Worm (Caenorhabditis elegans) whole organism, late embryonic: ENCODE results near the gene srh-290.

Experiments used
- C38D4.7 ChIP-seq: fragments of 200-800 bp; sonication (Bioruptor generic); optimal IDR thresholded peaks from 2 replicates; lab custom pipeline; 2018; ENCODE audit warnings: mild to moderate bottlenecking, missing genetic modification characterization, moderate library complexity, missing compliant biosample characterization
- F13H6.1 ChIP-seq: sonication (generic microtip); optimal IDR thresholded peaks from 2 replicates; lab custom pipeline; 2016; ENCODE audit warnings: missing genetic modification characterization, missing compliant biosample characterization
- K09A11.1 ChIP-seq: sonication (generic microtip); optimal IDR thresholded peaks from 2 replicates; lab custom pipeline; 2017; ENCODE audit warnings: antibody characterized with exemption, mild to moderate bottlenecking, missing genetic modification characterization, missing compliant biosample characterization; ENCODE audit not compliant: insufficient read depth
- Y22D7AL.16 ChIP-seq: sonication (generic microtip); optimal IDR thresholded peaks from 2 replicates; lab custom pipeline; 2016; ENCODE audit warnings: missing genetic modification characterization, missing compliant biosample characterization
- ama-1 ChIP-seq: fragments of 150-350 bp; optimal IDR thresholded peaks from 2 replicates; lab custom pipeline; 2014
- ceh-18 ChIP-seq: sonication (generic microtip); optimal IDR thresholded peaks from 2 replicates; lab custom pipeline; 2016; ENCODE audit warnings: missing genetic modification characterization, missing compliant biosample characterization
- ceh-19 ChIP-seq: fragments of 200-800 bp; sonication (Bioruptor generic); optimal IDR thresholded peaks from 2 replicates; lab custom pipeline; 2018; ENCODE audit warnings: mild to moderate bottlenecking, missing genetic modification characterization, missing compliant biosample characterization
- ceh-2 ChIP-seq: sonication (generic microtip); optimal IDR thresholded peaks from 2 replicates; lab custom pipeline; 2016; ENCODE audit warnings: missing genotype, missing genetic modification characterization, missing compliant biosample characterization
- ceh-22 ChIP-seq: sonication (generic microtip); optimal IDR thresholded peaks from 2 replicates; lab custom pipeline; 2017; ENCODE audit warnings: missing biosample characterization, missing genetic modification characterization
- ceh-24 ChIP-seq: sonication (generic microtip); optimal IDR thresholded peaks from 2 replicates; lab custom pipeline; 2016; ENCODE audit warnings: mild to moderate bottlenecking, missing genetic modification characterization, missing compliant biosample characterization
- ceh-30 ChIP-seq: fragments of 150-350 bp; optimal IDR thresholded peaks from 2 replicates; lab custom pipeline; 2014; ENCODE audit warnings: missing biosample characterization, missing genetic modification characterization
- ceh-31 ChIP-seq: sonication (generic microtip); optimal IDR thresholded peaks from 2 replicates; lab custom pipeline; 2016; ENCODE audit warnings: missing genetic modification characterization, missing compliant biosample characterization
- ceh-34 ChIP-seq: sonication (generic microtip); optimal IDR thresholded peaks from 2 replicates; lab custom pipeline; 2016; ENCODE audit warnings: mild to moderate bottlenecking, missing genetic modification characterization, missing compliant biosample characterization
- ceh-45 ChIP-seq: fragments of 200-800 bp; sonication (Bioruptor generic); IDR thresholded peaks from 2 replicates; pipeline ENCODE4 v1.3.6; 2022; ENCODE audit warnings: missing genetic modification reagents, missing genetic modification characterization, missing compliant biosample characterization
- ceh-6 ChIP-seq: fragments of 200-800 bp; sonication (Bioruptor generic); optimal IDR thresholded peaks from 2 replicates; lab custom pipeline; 2018; ENCODE audit warnings: mild to moderate bottlenecking, missing genetic modification characterization, missing compliant biosample characterization
- che-1 ChIP-seq: sonication (generic microtip); optimal IDR thresholded peaks from 2 replicates; lab custom pipeline; 2016; ENCODE audit warnings: mild to moderate bottlenecking, missing genetic modification characterization, missing compliant biosample characterization
- dve-1 ChIP-seq: sonication (generic microtip); optimal IDR thresholded peaks from 2 replicates; lab custom pipeline; 2017; ENCODE audit warnings: antibody characterized with exemption, mild to moderate bottlenecking, missing genetic modification characterization, missing compliant biosample characterization
- elt-4 ChIP-seq: sonication (generic microtip); optimal IDR thresholded peaks from 2 replicates; lab custom pipeline; 2016; ENCODE audit warnings: missing genetic modification characterization, missing compliant biosample characterization
- eyg-1 ChIP-seq: sonication (generic microtip); optimal IDR thresholded peaks from 2 replicates; lab custom pipeline; 2016; ENCODE audit warnings: missing genotype, missing genetic modification characterization, missing compliant biosample characterization
- fax-1 ChIP-seq: sonication (generic microtip); optimal IDR thresholded peaks from 2 replicates; lab custom pipeline; 2016; ENCODE audit warnings: missing genotype, missing genetic modification characterization, missing compliant biosample characterization
- fkh-6 ChIP-seq: sonication (generic microtip); optimal IDR thresholded peaks from 2 replicates; lab custom pipeline; 2016; ENCODE audit warnings: missing genetic modification characterization, missing compliant biosample characterization
- hlh-15 ChIP-seq: sonication (generic microtip); optimal IDR thresholded peaks from 2 replicates; lab custom pipeline; 2016; ENCODE audit warnings: missing genetic modification characterization, missing compliant biosample characterization
- hlh-30 ChIP-seq: sonication (generic microtip); optimal IDR thresholded peaks from 2 replicates; lab custom pipeline; 2017; ENCODE audit warnings: antibody characterized with exemption, missing genetic modification characterization, missing compliant biosample characterization; ENCODE audit not compliant: insufficient read depth
- hlh-8 ChIP-seq: sonication (generic microtip); optimal IDR thresholded peaks from 2 replicates; lab custom pipeline; 2016; ENCODE audit warnings: missing genotype, missing genetic modification characterization, missing compliant biosample characterization
- madf-2 ChIP-seq: sonication (generic microtip); optimal IDR thresholded peaks from 2 replicates; lab custom pipeline; 2017; ENCODE audit warnings: missing genetic modification characterization, missing compliant biosample characterization
- nhr-11 ChIP-seq: fragments of 150-350 bp; optimal IDR thresholded peaks from 2 replicates; lab custom pipeline; 2014; ENCODE audit warnings: missing biosample characterization, missing genetic modification characterization
- nhr-232 ChIP-seq: sonication (generic microtip); optimal IDR thresholded peaks from 2 replicates; lab custom pipeline; 2016; ENCODE audit warnings: missing genetic modification characterization, missing compliant biosample characterization
- npax-4 ChIP-seq: sonication (generic microtip); optimal IDR thresholded peaks from 2 replicates; lab custom pipeline; 2016; ENCODE audit warnings: missing genetic modification characterization, missing compliant biosample characterization
- pha-2 ChIP-seq: sonication (generic microtip); optimal IDR thresholded peaks from 2 replicates; lab custom pipeline; 2017; ENCODE audit warnings: mild to moderate bottlenecking, missing genetic modification characterization, missing compliant biosample characterization
- pha-4 ChIP-seq: fragments of 150-350 bp; optimal IDR thresholded peaks from 2 replicates; lab custom pipeline; 2018; ENCODE audit warnings: missing biosample characterization, missing genetic modification reagents, missing genetic modification characterization
- pros-1 ChIP-seq: fragments of 150-350 bp; optimal IDR thresholded peaks from 2 replicates; lab custom pipeline; 2014; ENCODE audit warnings: missing biosample characterization, missing genetic modification reagents, missing genetic modification characterization
- sdc-2 ChIP-seq: sonication (generic microtip); optimal IDR thresholded peaks from 2 replicates; lab custom pipeline; 2016; ENCODE audit warnings: missing genotype, missing genetic modification characterization, missing compliant biosample characterization
- syd-9 ChIP-seq: sonication (generic microtip); optimal IDR thresholded peaks from 2 replicates; lab custom pipeline; 2016; ENCODE audit warnings: mild to moderate bottlenecking, missing genetic modification characterization, moderate library complexity, missing compliant biosample characterization
- tbx-2 ChIP-seq: sonication (generic microtip); optimal IDR thresholded peaks from 2 replicates; lab custom pipeline; 2016; ENCODE audit warnings: missing genetic modification characterization, missing compliant biosample characterization
- tbx-7 ChIP-seq: sonication (generic microtip); optimal IDR thresholded peaks from 2 replicates; lab custom pipeline; 2016; ENCODE audit warnings: missing genotype, missing genetic modification characterization, missing compliant biosample characterization
- ttx-3 ChIP-seq: sonication (generic microtip); optimal IDR thresholded peaks from 2 replicates; lab custom pipeline; 2016; ENCODE audit warnings: missing genetic modification reagents, missing genetic modification characterization, missing compliant biosample characterization
- unc-3 ChIP-seq, 2 experiments: fragments of 200-800 bp in 1 of 2; sonication (Bioruptor generic) in 1 of 2; sonication (generic microtip) in 1 of 2; conservative IDR thresholded peaks in 1 of 2; optimal IDR thresholded peaks in 1 of 2; 2 replicates each; pipeline versions ENCODE4 v1.3.6 to Lab custom; 2016 to 2022; ENCODE audit warnings: missing compliant biosample characterization in 2 of 2, missing genetic modification characterization in 2 of 2, missing genetic modification reagents in 1 of 2
- zip-5 ChIP-seq: sonication (generic microtip); optimal IDR thresholded peaks from 2 replicates; lab custom pipeline; 2016; ENCODE audit warnings: missing genetic modification characterization, missing compliant biosample characterization
- ztf-16 ChIP-seq: sonication (generic microtip); optimal IDR thresholded peaks from 2 replicates; lab custom pipeline; 2017; ENCODE audit warnings: missing genetic modification characterization, missing compliant biosample characterization

Gene srh-290

ce11 chrV:17818567-17818966 lies 28.3 kb downstream of the srh-290 start, which contains the start of gene srh-298:
TSS of gene srh-298 (plus strand) at chrV:17818867.
- TF ChIP-seq eyg-1 (no peak), che-1 (tag; lab: Kevin White, UChicago) (no peak), nhr-232 (tag; lab: Kevin White, UChicago) (no peak), ceh-22 (tag; lab: Kevin White, UChicago) (no peak), ttx-3 (tag; lab: Kevin White, UChicago) (no peak), hlh-15 (no peak), F13H6.1 (tag; lab: Kevin White, UChicago) (no peak), hlh-8 (no peak), ceh-45 (GFP tag; lab: Robert Waterston, UW) (no peak), pros-1 (tag; lab: Kevin White, UChicago) (no peak), syd-9 (no peak), ceh-34 (no peak), tbx-7 (tag; lab: Kevin White, UChicago) (no peak), K09A11.1 (tag; lab: Kevin White, UChicago) (no peak), ceh-6 (no peak), ceh-2 (tag; lab: Kevin White, UChicago) (no peak)
- TF ChIP-seq, all 69 proteins: peak for 0

ce11 chrV:17819704-17820103 lies 29.4 kb downstream of the srh-290 start:
- TF ChIP-seq syd-9 (no peak), hlh-15 (no peak), unc-3 (GFP tag; conservative IDR thresholded peaks at IDR 0.05; lab: Robert Waterston, UW) (no peak), unc-3 (tag; optimal IDR thresholded peaks at IDR 0.05; lab: Kevin White, UChicago) (no peak), ttx-3 (tag; lab: Kevin White, UChicago) (no peak), ztf-16 (tag; lab: Kevin White, UChicago) (no peak), ceh-24 (no peak)

ce11 chrV:17821805-17822204 lies 31.5 kb downstream of the srh-290 start, which contains the start of gene srh-300:
TSS of gene srh-300 (plus strand) at chrV:17822105.
- TF ChIP-seq fkh-6 (tag; lab: Kevin White, UChicago), result no peak

ce11 chrV:17824610-17825009 lies 34.3 kb downstream of the srh-290 start, which contains the start of gene srh-301:
TSS of gene srh-301 (plus strand) at chrV:17824910.
- TF ChIP-seq fax-1 (tag; lab: Kevin White, UChicago) (no peak), Y22D7AL.16 (tag; lab: Kevin White, UChicago) (no peak), ama-1 (no peak), ceh-6 (no peak)

ce11 chrV:17828310-17828709 lies 38.0 kb downstream of the srh-290 start, which contains the start of gene srh-304:
TSS of gene srh-304 (plus strand) at chrV:17828610.
- TF ChIP-seq dve-1, result no peak
- TF ChIP-seq madf-2, result no peak
- no peak for TF ChIP-seq ceh-30 (tag; lab: Kevin White, UChicago)
- no peak for TF ChIP-seq pha-4 (tag; lab: Kevin White, UChicago)
- no peak for TF ChIP-seq ceh-24
- no peak for TF ChIP-seq K09A11.1 (tag; lab: Kevin White, UChicago)
- TF ChIP-seq hlh-30 (tag; lab: Kevin White, UChicago), result no peak
- TF ChIP-seq nhr-11 (tag; lab: Kevin White, UChicago), result no peak
- TF ChIP-seq elt-4 (tag; lab: Kevin White, UChicago), result no peak
- no peak for TF ChIP-seq sdc-2 (tag; lab: Kevin White, UChicago)
- TF ChIP-seq ceh-19 (GFP tag; lab: Kevin White, UChicago), result no peak
- TF ChIP-seq ceh-18 (tag; lab: Kevin White, UChicago), result no peak
- TF ChIP-seq zip-5, result no peak
- no peak for TF ChIP-seq npax-4 (tag; lab: Kevin White, UChicago)
- no peak for TF ChIP-seq ceh-31 (tag; lab: Kevin White, UChicago)
- no peak for TF ChIP-seq che-1 (tag; lab: Kevin White, UChicago)
- TF ChIP-seq pha-2, result no peak
- no peak for TF ChIP-seq fax-1 (tag; lab: Kevin White, UChicago)
- no peak for TF ChIP-seq C38D4.7 (GFP tag; lab: Kevin White, UChicago)
- no peak for TF ChIP-seq tbx-2 (tag; lab: Kevin White, UChicago)
